Worm (Caenorhabditis elegans): ENCODE measurements around the gene C07A12.2.

The C07A12.2 gene

ce11 chrX:4588462-4588861 lies 43.8 kb downstream of the C07A12.2 start, which contains the start of gene lnp-1:
Gene lnp-1, plus strand, starts transcription at chrX:4588762.
- TF ChIP-seq Y55F3AM.14 (GFP tag; optimal IDR thresholded peaks at IDR 0.05): no peak
- no peak for TF ChIP-seq gmeb-1 (tag; optimal IDR thresholded peaks at IDR 0.05)
- TF ChIP-seq sma-9 (GFP tag; optimal IDR thresholded peaks at IDR 0.05): no peak
- TF ChIP-seq sma-9 (tag; optimal IDR thresholded peaks at IDR 0.05): no peak
- TF ChIP-seq ztf-1 (GFP tag; conservative IDR thresholded peaks at IDR 0.05): no peak

- no peak for TF ChIP-seq Y55F3AM.14 (GFP tag; optimal IDR thresholded peaks at IDR 0.05)
- TF ChIP-seq gmeb-1 (tag; optimal IDR thresholded peaks at IDR 0.05): no peak
- TF ChIP-seq unc-39 (tag; optimal IDR thresholded peaks at IDR 0.05): no peak
- TF ChIP-seq zag-1 (tag; optimal IDR thresholded peaks at IDR 0.05): no peak
- TF ChIP-seq snpc-4 (tag; optimal IDR thresholded peaks at IDR 0.05): no peak
- no peak for TF ChIP-seq sma-9 (GFP tag; optimal IDR thresholded peaks at IDR 0.05)
- no peak for TF ChIP-seq sma-9 (tag; optimal IDR thresholded peaks at IDR 0.05)
- TF ChIP-seq nhr-77 (tag; optimal IDR thresholded peaks at IDR 0.05): no peak
- no peak for TF ChIP-seq ztf-4 (tag; optimal IDR thresholded peaks at IDR 0.05)
- TF ChIP-seq nhr-12 (tag; optimal IDR thresholded peaks at IDR 0.05): no peak
- no peak for TF ChIP-seq ceh-16 (tag; optimal IDR thresholded peaks at IDR 0.05)
- TF ChIP-seq blmp-1 (tag; optimal IDR thresholded peaks at IDR 0.05; ENCODE audit: insufficient read depth): no peak
- no peak for TF ChIP-seq elt-3 (tag; optimal IDR thresholded peaks at IDR 0.05)
- no peak for TF ChIP-seq fos-1 (tag; optimal IDR thresholded peaks at IDR 0.05)
- no peak for TF ChIP-seq ztf-11 (tag; optimal IDR thresholded peaks at IDR 0.05)
These were observed 47.6 kb downstream of the C07A12.2 start, which contains the start of gene flp-12 for ce11 chrX:4592250-4592649. Gene flp-12, minus strand, starts transcription at chrX:4592350.
